Worm (Caenorhabditis elegans) whole organism, mixed stage, embryonic: Measurements from ENCODE around the gene irld-61.

Experiments used
- bed-3 ChIP-seq: fragments of 200-800 bp; sonication (Bioruptor generic); optimal IDR thresholded peaks from 3 replicates; lab custom pipeline; 2018; ENCODE audit warnings: mild to moderate bottlenecking, missing genetic modification characterization, moderate library complexity, missing compliant biosample characterization
- blmp-1 ChIP-seq: fragments of 150-350 bp; optimal IDR thresholded peaks from 2 replicates; lab custom pipeline; 2014; ENCODE audit warnings: missing biosample characterization, missing genetic modification characterization
- ceh-43 ChIP-seq: fragments of 200-800 bp; sonication (Bioruptor generic); optimal IDR thresholded peaks from 2 replicates; lab custom pipeline; 2018; ENCODE audit warnings: mild to moderate bottlenecking, missing genetic modification characterization, moderate library complexity, missing compliant biosample characterization
- ceh-83 ChIP-seq: fragments of 200-800 bp; sonication (Bioruptor generic); optimal IDR thresholded peaks from 2 replicates; lab custom pipeline; 2018; ENCODE audit warnings: mild to moderate bottlenecking, missing genetic modification characterization, missing compliant biosample characterization
- hlh-1 ChIP-seq: fragments of 150-350 bp; optimal IDR thresholded peaks from 2 replicates; lab custom pipeline; 2014; ENCODE audit warnings: missing biosample characterization, missing genetic modification reagents, missing genetic modification characterization
- mep-1 ChIP-seq: fragments of 150-350 bp; optimal IDR thresholded peaks from 2 replicates; lab custom pipeline; 2017; ENCODE audit warnings: missing biosample characterization, missing genetic modification reagents, missing genetic modification characterization, inconsistent platforms
- nhr-76 ChIP-seq: sonication (generic microtip); optimal IDR thresholded peaks from 2 replicates; lab custom pipeline; 2017; ENCODE audit warnings: missing biosample characterization, missing genetic modification characterization
- pha-4 ChIP-seq: fragments of 150-350 bp; optimal IDR thresholded peaks from 2 replicates; lab custom pipeline; 2018; ENCODE audit warnings: missing biosample characterization, missing genetic modification reagents, missing genetic modification characterization
- snpc-4 ChIP-seq: fragments of 150-350 bp; optimal IDR thresholded peaks from 2 replicates; lab custom pipeline; 2014; ENCODE audit warnings: missing biosample characterization, missing genetic modification characterization

- no peak for TF ChIP-seq pha-4 (tag; lab: Kevin White, UChicago)
- no peak for TF ChIP-seq bed-3 (GFP tag; lab: Kevin White, UChicago)
- no peak for TF ChIP-seq mep-1 (tag; lab: Kevin White, UChicago)
- no peak for TF ChIP-seq ceh-83 (GFP tag; lab: Kevin White, UChicago)
- no peak for TF ChIP-seq snpc-4 (tag; lab: Kevin White, UChicago)
- no peak for TF ChIP-seq hlh-1 (tag; lab: Kevin White, UChicago)
- TF ChIP-seq nhr-76 (tag; lab: Kevin White, UChicago) = no peak
- TF ChIP-seq ceh-43 (GFP tag; lab: Kevin White, UChicago) = no peak
- no peak for TF ChIP-seq blmp-1 (tag; lab: Kevin White, UChicago)
Observed at ce11 chrIII:12743515-12743914, 20.8 kb upstream of the irld-61 start.
